Worm (Caenorhabditis elegans): ENCODE measurements around the gene F46C3.7.

The F46C3.7 gene

ce11 chrX:11471893-11472292 lies 32.1 kb downstream of the F46C3.7 start:
- no peak for TF ChIP-seq unc-62 (GFP tag; optimal IDR thresholded peaks at IDR 0.05)

ce11 chrX:11472407-11472806 lies 32.6 kb downstream of the F46C3.7 start:
- TF ChIP-seq unc-62 (GFP tag; optimal IDR thresholded peaks at IDR 0.05): no peak

ce11 chrX:11472953-11473671 lies 33.3 kb downstream of the F46C3.7 start:
- no peak for TF ChIP-seq unc-62 (GFP tag; optimal IDR thresholded peaks at IDR 0.05)

ce11 chrX:11474149-11474585 lies 34.3 kb downstream of the F46C3.7 start:
- TF ChIP-seq unc-62 (GFP tag; optimal IDR thresholded peaks at IDR 0.05): no peak

- no peak for TF ChIP-seq unc-62 (GFP tag; optimal IDR thresholded peaks at IDR 0.05)
Observed at ce11 chrX:11474605-11475385, 35.0 kb downstream of the F46C3.7 start.

ce11 chrX:11475780-11476179 lies 35.9 kb downstream of the F46C3.7 start:
- no peak for TF ChIP-seq unc-62 (GFP tag; optimal IDR thresholded peaks at IDR 0.05)

- TF ChIP-seq unc-62 (GFP tag; optimal IDR thresholded peaks at IDR 0.05): no peak
Observed at ce11 chrX:11477748-11478147, 37.9 kb downstream of the F46C3.7 start.

- no peak for TF ChIP-seq unc-62 (GFP tag; optimal IDR thresholded peaks at IDR 0.05)
Observed at ce11 chrX:11478758-11479157, 38.9 kb downstream of the F46C3.7 start.

- TF ChIP-seq unc-62 (GFP tag; optimal IDR thresholded peaks at IDR 0.05): no peak
Observed at ce11 chrX:11479321-11479863, 39.6 kb downstream of the F46C3.7 start.

ce11 chrX:11480032-11480431 lies 40.2 kb downstream of the F46C3.7 start:
- TF ChIP-seq unc-62 (GFP tag; optimal IDR thresholded peaks at IDR 0.05): no peak

ce11 chrX:11480990-11481824 lies 41.4 kb downstream of the F46C3.7 start:
- no peak for TF ChIP-seq unc-62 (GFP tag; optimal IDR thresholded peaks at IDR 0.05)

ce11 chrX:11481825-11482093 lies 41.9 kb downstream of the F46C3.7 start:
- TF ChIP-seq unc-62 (GFP tag; optimal IDR thresholded peaks at IDR 0.05): no peak

- no peak for TF ChIP-seq unc-62 (GFP tag; optimal IDR thresholded peaks at IDR 0.05)
Observed at ce11 chrX:11482134-11482533, 42.3 kb downstream of the F46C3.7 start.

- no peak for TF ChIP-seq unc-62 (GFP tag; optimal IDR thresholded peaks at IDR 0.05)
Observed at ce11 chrX:11482637-11483036, 42.8 kb downstream of the F46C3.7 start.

ce11 chrX:11484027-11484426 lies 44.2 kb downstream of the F46C3.7 start:
- no peak for TF ChIP-seq unc-62 (GFP tag; optimal IDR thresholded peaks at IDR 0.05)

- TF ChIP-seq unc-62 (GFP tag; optimal IDR thresholded peaks at IDR 0.05): no peak
Observed at ce11 chrX:11487484-11487883, 47.6 kb downstream of the F46C3.7 start, which contains the start of gene spp-9. TSS of gene spp-9 (plus strand) at chrX:11487784.

Data from whole organism, dauer.